In genomic region chrV:10894601-10895000, ce11 we compare ENCODE assay signal across 3 worm cellular contexts.
A peak's percentile ranks its signal among the peaks of the same experiment; 100 is the strongest.
TF ChIP-seq lines count a peak whose summit lies in the region.

Gene F32D8.14 (minus strand): TSS chrV:10894788.
Gene F32D8.5 (plus strand): TSS chrV:10894800.

TF ChIP-seq in whole organism, L1 larva, 84 proteins besides CTCF, POLR2A, EP300 and RAD21 (continued from another document and continues in another):
- TF ChIP-seq lin-14 (GFP tag; optimal IDR thresholded peaks at IDR 0.05; lab: Kevin White, UChicago) (peak; percentile 93), lin-35 (GFP tag; optimal IDR thresholded peaks at IDR 0.05; lab: Kevin White, UChicago) (peak; percentile 85 to 88), irx-1 (tag; optimal IDR thresholded peaks at IDR 0.05; lab: Kevin White, UChicago) (peak; percentile 90), unc-62 (GFP tag; optimal IDR thresholded peaks at IDR 0.05; lab: Kevin White, UChicago) (no peak), ceh-63 (GFP tag; optimal IDR thresholded peaks at IDR 0.05; lab: Kevin White, UChicago) (no peak), tlp-1 (tag; optimal IDR thresholded peaks at IDR 0.05; lab: Kevin White, UChicago) (no peak), ztf-11 (tag; optimal IDR thresholded peaks at IDR 0.05; lab: Kevin White, UChicago) (peak in 1 of 2 experiments; percentile 86), lin-13 (GFP tag; optimal IDR thresholded peaks at IDR 0.05; lab: Kevin White, UChicago) (peak; percentile 75), xbp-1 (tag; optimal IDR thresholded peaks at IDR 0.05; lab: Kevin White, UChicago) (peak; percentile 88), ceh-8 (GFP tag; optimal IDR thresholded peaks at IDR 0.05; lab: Kevin White, UChicago) (peak; percentile 51), efl-1 (optimal IDR thresholded peaks at IDR 0.05; lab: Kevin White, UChicago) (peak; percentile 83 to 87), efl-1 (GFP tag; optimal IDR thresholded peaks at IDR 0.05 in 1 of 2; lab: Kevin White, UChicago) (peak; percentile 82 to 98), nhr-28 (tag; optimal IDR thresholded peaks at IDR 0.05; lab: Kevin White, UChicago) (no peak), nhr-77 (tag; optimal IDR thresholded peaks at IDR 0.05; lab: Kevin White, UChicago) (peak; percentile 67), swsn-7 (tag; optimal IDR thresholded peaks at IDR 0.05; lab: Kevin White, UChicago) (peak; percentile 91), ceh-90 (tag; optimal IDR thresholded peaks at IDR 0.05; lab: Kevin White, UChicago) (peak; percentile 88), dpl-1 (GFP tag; optimal IDR thresholded peaks at IDR 0.05; lab: Kevin White, UChicago) (peak; percentile 64 to 83 (median 77)), snpc-4 (tag; optimal IDR thresholded peaks at IDR 0.05; lab: Kevin White, UChicago) (peak; percentile 51), ets-5 (GFP tag; IDR thresholded peaks at IDR 0.05; lab: Robert Waterston, UW) (no peak), lsy-2 (tag; optimal IDR thresholded peaks at IDR 0.05; lab: Kevin White, UChicago) (peak; percentile 87 to 89), nhr-47 (tag; optimal IDR thresholded peaks at IDR 0.05; lab: Kevin White, UChicago) (peak; percentile 89), zag-1 (tag; optimal IDR thresholded peaks at IDR 0.05; lab: Kevin White, UChicago) (no peak), mep-1 (tag; optimal IDR thresholded peaks at IDR 0.05; lab: Kevin White, UChicago) (peak; percentile 89), tbx-2 (tag; optimal IDR thresholded peaks at IDR 0.05; lab: Kevin White, UChicago) (peak; percentile 90), sup-37 (GFP tag; optimal IDR thresholded peaks at IDR 0.05; lab: Kevin White, UChicago) (peak; percentile 16), Y116A8C.19 (tag; optimal IDR thresholded peaks at IDR 0.05; lab: Kevin White, UChicago; ENCODE audit: borderline replicate concordance) (peak; percentile 60), ama-1 (optimal IDR thresholded peaks at IDR 0.05; lab: Kevin White, UChicago) (no peak), nhr-20 (tag; optimal IDR thresholded peaks at IDR 0.05; lab: Kevin White, UChicago) (peak; percentile 91), snu-23 (GFP tag; optimal IDR thresholded peaks at IDR 0.05; lab: Kevin White, UChicago) (peak; percentile 93), C16A3.4 (tag; optimal IDR thresholded peaks at IDR 0.05; lab: Kevin White, UChicago) (peak; percentile 88), mab-9 (GFP tag; IDR thresholded peaks at IDR 0.05; lab: Robert Waterston, UW) (peak; percentile 46; the same call in 1 of the 2 replicates), unc-30 (tag; optimal IDR thresholded peaks at IDR 0.05; lab: Kevin White, UChicago) (no peak), grh-1 (GFP tag; IDR thresholded peaks at IDR 0.05; lab: Robert Waterston, UW) (peak; percentile 16; the same call in 1 of the 2 replicates), vab-15 (tag; optimal IDR thresholded peaks at IDR 0.05; lab: Kevin White, UChicago) (peak; percentile 61), ceh-88 (GFP tag; IDR thresholded peaks at IDR 0.05; lab: Robert Waterston, UW) (no peak; the same call in 1 of the 2 replicates), unc-98 (GFP tag; IDR thresholded peaks at IDR 0.05; lab: Robert Waterston, UW) (peak; percentile 33; the same call in 1 of the 2 replicates), pag-3 (tag; optimal IDR thresholded peaks at IDR 0.05; lab: Kevin White, UChicago; ENCODE audit: borderline replicate concordance, insufficient read depth) (no peak), isw-1 (GFP tag; IDR thresholded peaks at IDR 0.05; lab: Robert Waterston, UW) (peak; percentile 61), nhr-84 (tag; optimal IDR thresholded peaks at IDR 0.05; lab: Kevin White, UChicago) (no peak), jun-1 (tag; optimal IDR thresholded peaks at IDR 0.05; lab: Kevin White, UChicago) (peak; percentile 56), C04F5.9 (tag; optimal IDR thresholded peaks at IDR 0.05; lab: Kevin White, UChicago) (peak; percentile 65), nhr-85 (tag; lab: Kevin White, UChicago) (peak; percentile 93), fkh-8 (tag; optimal IDR thresholded peaks at IDR 0.05; lab: Kevin White, UChicago) (peak; percentile 84)

TF ChIP-seq in whole organism, L3 larva, 47 proteins besides CTCF, POLR2A, EP300 and RAD21 (continued from another document):
- TF ChIP-seq fkh-10 (GFP tag; optimal IDR thresholded peaks at IDR 0.05; lab: Kevin White, UChicago) (no peak), nfya-1 (tag; optimal IDR thresholded peaks at IDR 0.05; lab: Kevin White, UChicago; ENCODE audit: insufficient read depth) (peak; percentile 81), nhr-25 (tag; optimal IDR thresholded peaks at IDR 0.05; lab: Kevin White, UChicago) (peak; percentile 88), elt-2 (tag; optimal IDR thresholded peaks at IDR 0.05; lab: Kevin White, UChicago) (peak; percentile 42), skn-1 (tag; optimal IDR thresholded peaks at IDR 0.05; lab: Kevin White, UChicago) (peak; percentile 50), lsy-12 (tag; optimal IDR thresholded peaks at IDR 0.05; lab: Kevin White, UChicago) (peak; percentile 50), nhr-43 (tag; optimal IDR thresholded peaks at IDR 0.05; lab: Kevin White, UChicago; ENCODE audit: poor library complexity, severe bottlenecking) (peak; percentile 93), ZK546.5 (tag; optimal IDR thresholded peaks at IDR 0.05; lab: Kevin White, UChicago) (peak; percentile 42), R02D3.7 (tag; optimal IDR thresholded peaks at IDR 0.05; lab: Kevin White, UChicago) (peak; percentile 41), lin-39 (tag; optimal IDR thresholded peaks at IDR 0.05; lab: Kevin White, UChicago) (peak; percentile 90), nhr-23 (tag; optimal IDR thresholded peaks at IDR 0.05; lab: Kevin White, UChicago) (peak; percentile 91), pha-4 (tag; optimal IDR thresholded peaks at IDR 0.05; lab: Kevin White, UChicago) (peak; percentile 81), ceh-82 (tag; optimal IDR thresholded peaks at IDR 0.05; lab: Kevin White, UChicago) (peak; percentile 5), nhr-67 (tag; optimal IDR thresholded peaks at IDR 0.05; lab: Kevin White, UChicago) (no peak), lin-15B (tag; optimal IDR thresholded peaks at IDR 0.05; lab: Kevin White, UChicago) (peak; percentile 92), elt-1 (tag; optimal IDR thresholded peaks at IDR 0.05; lab: Kevin White, UChicago) (peak; percentile 65)

TF ChIP-seq in whole organism, young adult, 124 proteins besides CTCF, POLR2A, EP300 and RAD21 (continued from another document and continues in another):
- no peak for TF ChIP-seq ama-1 (optimal IDR thresholded peaks at IDR 0.05; lab: Kevin White, UChicago)
- no peak for TF ChIP-seq ama-1 (GFP tag; optimal IDR thresholded peaks at IDR 0.05; lab: Kevin White, UChicago)
- TF ChIP-seq B0035.1 (tag; optimal IDR thresholded peaks at IDR 0.05; lab: Kevin White, UChicago), result no peak
- TF ChIP-seq lin-35 (GFP tag; optimal IDR thresholded peaks at IDR 0.05; lab: Kevin White, UChicago), result peak in 1 of 3 experiments; percentile 76
- TF ChIP-seq aptf-2 (GFP tag; conservative IDR thresholded peaks at IDR 0.05; lab: Robert Waterston, UW), result 0 out of 2 replicates have a peak, but pooled peaks have one; percentile 9
- TF ChIP-seq snpc-4 (GFP tag; optimal IDR thresholded peaks at IDR 0.05; lab: Kevin White, UChicago), result no peak
- TF ChIP-seq snpc-4 (tag; optimal IDR thresholded peaks at IDR 0.05; lab: Kevin White, UChicago), result peak in 2 of 4 experiments; percentile 55 to 68
- TF ChIP-seq zfh-2 (GFP tag; conservative IDR thresholded peaks at IDR 0.05; lab: Robert Waterston, UW), result no peak
- no peak for TF ChIP-seq Y95B8A.8 (GFP tag; IDR thresholded peaks at IDR 0.05; lab: Robert Waterston, UW)
- no peak for TF ChIP-seq F57A8.1 (GFP tag; optimal IDR thresholded peaks at IDR 0.05; lab: Kevin White, UChicago)
- TF ChIP-seq ztf-18 (tag; optimal IDR thresholded peaks at IDR 0.05; lab: Kevin White, UChicago), result peak; percentile 51
- no peak for TF ChIP-seq somi-1 (GFP tag; optimal IDR thresholded peaks at IDR 0.05; lab: Kevin White, UChicago)
- TF ChIP-seq ceh-40 (GFP tag; IDR thresholded peaks at IDR 0.05; lab: Robert Waterston, UW), result no peak
- TF ChIP-seq K12H6.12 (tag; optimal IDR thresholded peaks at IDR 0.05; lab: Kevin White, UChicago), result peak; percentile 41
- TF ChIP-seq let-526 (GFP tag; IDR thresholded peaks at IDR 0.05; lab: Robert Waterston, UW), result no peak
- TF ChIP-seq pbrm-1 (GFP tag; IDR thresholded peaks at IDR 0.05; lab: Robert Waterston, UW), result peak; percentile 62
- TF ChIP-seq F33H1.4 (GFP tag; IDR thresholded peaks at IDR 0.05; lab: Robert Waterston, UW), result peak; percentile 28; the same call in 1 of the 2 replicates
- no peak for TF ChIP-seq fkh-3 (tag; optimal IDR thresholded peaks at IDR 0.05; lab: Kevin White, UChicago)
- peak; percentile 60 for TF ChIP-seq attf-5 (GFP tag; optimal IDR thresholded peaks at IDR 0.05; lab: Kevin White, UChicago)
- TF ChIP-seq madf-8 (GFP tag; conservative IDR thresholded peaks at IDR 0.05; lab: Robert Waterston, UW), result no peak
- TF ChIP-seq zim-3 (tag; optimal IDR thresholded peaks at IDR 0.05; lab: Kevin White, UChicago), result no peak
- TF ChIP-seq ceh-27 (GFP tag; optimal IDR thresholded peaks at IDR 0.05; lab: Kevin White, UChicago), result peak; percentile 84
- TF ChIP-seq F55B11.4 (tag; optimal IDR thresholded peaks at IDR 0.05; lab: Kevin White, UChicago; ENCODE audit: borderline replicate concordance, insufficient read depth), result no peak
- no peak for TF ChIP-seq dpl-1 (GFP tag; optimal IDR thresholded peaks at IDR 0.05; lab: Kevin White, UChicago)
- no peak for TF ChIP-seq nfya-1 (tag; optimal IDR thresholded peaks at IDR 0.05; lab: Kevin White, UChicago; ENCODE audit: borderline replicate concordance, insufficient read depth)
- TF ChIP-seq nhr-179 (tag; optimal IDR thresholded peaks at IDR 0.05; lab: Kevin White, UChicago), result no peak
- TF ChIP-seq repo-1 (tag; optimal IDR thresholded peaks at IDR 0.05; lab: Kevin White, UChicago), result peak; percentile 13
- TF ChIP-seq atf-7 (tag; optimal IDR thresholded peaks at IDR 0.05; lab: Kevin White, UChicago), result no peak
- TF ChIP-seq ztf-28 (GFP tag; IDR thresholded peaks at IDR 0.05; lab: Robert Waterston, UW), result peak; percentile 83; the same call in 1 of the 2 replicates
- TF ChIP-seq efl-1 (GFP tag; optimal IDR thresholded peaks at IDR 0.05; lab: Kevin White, UChicago), result peak; percentile 43
- no peak for TF ChIP-seq F52B5.7 (tag; optimal IDR thresholded peaks at IDR 0.05; lab: Kevin White, UChicago)
- TF ChIP-seq ztf-6 (GFP tag; IDR thresholded peaks at IDR 0.05; lab: Robert Waterston, UW), result no peak
- no peak for TF ChIP-seq mxl-1 (tag; optimal IDR thresholded peaks at IDR 0.05; lab: Kevin White, UChicago)
- TF ChIP-seq ztf-25 (GFP tag; IDR thresholded peaks at IDR 0.05; lab: Robert Waterston, UW), result 0 out of 2 replicates have a peak, but pooled peaks have one; percentile 17
- TF ChIP-seq C17E4.6 (GFP tag; IDR thresholded peaks at IDR 0.05; lab: Robert Waterston, UW), result no peak
- TF ChIP-seq gei-17 (GFP tag; optimal IDR thresholded peaks at IDR 0.05; lab: Kevin White, UChicago), result no peak
- TF ChIP-seq nfyb-1 (GFP tag; IDR thresholded peaks at IDR 0.05; lab: Robert Waterston, UW), result 0 out of 2 replicates have a peak, but pooled peaks have one; percentile 36
- TF ChIP-seq chd-7 (tag; optimal IDR thresholded peaks at IDR 0.05; lab: Kevin White, UChicago), result no peak
- no peak for TF ChIP-seq egrh-3 (GFP tag; IDR thresholded peaks at IDR 0.05; lab: Robert Waterston, UW)
- peak; percentile 35 for TF ChIP-seq madf-10 (tag; optimal IDR thresholded peaks at IDR 0.05; lab: Kevin White, UChicago)
- no peak for TF ChIP-seq bed-1 (GFP tag; IDR thresholded peaks at IDR 0.05; lab: Robert Waterston, UW)
- no peak for TF ChIP-seq aptf-3 (GFP tag; IDR thresholded peaks at IDR 0.05; lab: Robert Waterston, UW)
- no peak for TF ChIP-seq tbx-9 (tag; optimal IDR thresholded peaks at IDR 0.05; lab: Kevin White, UChicago; ENCODE audit: borderline replicate concordance)
- no peak for TF ChIP-seq lsy-27 (tag; optimal IDR thresholded peaks at IDR 0.05; lab: Kevin White, UChicago; ENCODE audit: borderline replicate concordance, insufficient read depth)
- TF ChIP-seq ceh-91 (GFP tag; IDR thresholded peaks at IDR 0.05; lab: Robert Waterston, UW), result no peak
- no peak for TF ChIP-seq hsf-1 (GFP tag; IDR thresholded peaks at IDR 0.05; lab: Robert Waterston, UW)
- TF ChIP-seq ekl-4 (GFP tag; IDR thresholded peaks at IDR 0.05; lab: Robert Waterston, UW), result no peak
- no peak for TF ChIP-seq athp-1 (tag; optimal IDR thresholded peaks at IDR 0.05; lab: Kevin White, UChicago)
- TF ChIP-seq T07F8.4 (tag; optimal IDR thresholded peaks at IDR 0.05; lab: Kevin White, UChicago), result peak; percentile 5
- TF ChIP-seq nhr-120 (GFP tag; IDR thresholded peaks at IDR 0.05; lab: Robert Waterston, UW), result no peak
- peak; percentile 70 for TF ChIP-seq snpc-3.4 (tag; optimal IDR thresholded peaks at IDR 0.05; lab: Kevin White, UChicago)
- no peak for TF ChIP-seq him-1 (tag; optimal IDR thresholded peaks at IDR 0.05; lab: Kevin White, UChicago)
- no peak for TF ChIP-seq hlh-26 (GFP tag; conservative IDR thresholded peaks at IDR 0.05; lab: Robert Waterston, UW)
- no peak for TF ChIP-seq attf-6 (GFP tag; IDR thresholded peaks at IDR 0.05; lab: Robert Waterston, UW)
- peak; percentile 53; the same call in 1 of the 2 replicates for TF ChIP-seq madf-6 (GFP tag; IDR thresholded peaks at IDR 0.05; lab: Robert Waterston, UW)
- no peak for TF ChIP-seq egl-18 (GFP tag; IDR thresholded peaks at IDR 0.05; lab: Robert Waterston, UW)
- no peak for TF ChIP-seq die-1 (tag; optimal IDR thresholded peaks at IDR 0.05; lab: Kevin White, UChicago)
- TF ChIP-seq attf-3 (GFP tag; conservative IDR thresholded peaks at IDR 0.05; lab: Robert Waterston, UW), result no peak
- TF ChIP-seq B0336.3 (GFP tag; IDR thresholded peaks at IDR 0.05; lab: Robert Waterston, UW), result no peak
- TF ChIP-seq lir-1 (GFP tag; conservative IDR thresholded peaks at IDR 0.05; lab: Robert Waterston, UW), result no peak
- TF ChIP-seq Y53G8AR.9 (GFP tag; conservative IDR thresholded peaks at IDR 0.05; lab: Robert Waterston, UW), result no peak
- no peak for TF ChIP-seq rpc-1 (optimal IDR thresholded peaks at IDR 0.05; lab: Kevin White, UChicago)
- no peak for TF ChIP-seq rpc-1 (tag; optimal IDR thresholded peaks at IDR 0.05; lab: Kevin White, UChicago)
- 0 out of 2 replicates have a peak, but pooled peaks have one; percentile 45 for TF ChIP-seq K11D2.4 (GFP tag; IDR thresholded peaks at IDR 0.05; lab: Robert Waterston, UW)
- peak; percentile 48; the same call in 1 of the 2 replicates for TF ChIP-seq hmg-1.2 (GFP tag; IDR thresholded peaks at IDR 0.05; lab: Robert Waterston, UW)
- no peak for TF ChIP-seq sea-2 (GFP tag; IDR thresholded peaks at IDR 0.05; lab: Robert Waterston, UW)
- peak; percentile 8 for TF ChIP-seq ccch-3 (GFP tag; optimal IDR thresholded peaks at IDR 0.05; lab: Kevin White, UChicago)
- peak; percentile 53 for TF ChIP-seq lin-40 (tag; optimal IDR thresholded peaks at IDR 0.05; lab: Kevin White, UChicago)
- no peak for TF ChIP-seq F23B12.7 (tag; optimal IDR thresholded peaks at IDR 0.05; lab: Kevin White, UChicago; ENCODE audit: insufficient read depth)
- no peak for TF ChIP-seq F39B2.1 (GFP tag; IDR thresholded peaks at IDR 0.05; lab: Robert Waterston, UW)
- TF ChIP-seq Y56A3A.18 (GFP tag; IDR thresholded peaks at IDR 0.05; lab: Robert Waterston, UW), result 0 out of 2 replicates have a peak, but pooled peaks have one; percentile 38
- TF ChIP-seq lin-26 (GFP tag; IDR thresholded peaks at IDR 0.05; lab: Robert Waterston, UW), result no peak
- no peak for TF ChIP-seq F49E8.2 (tag; optimal IDR thresholded peaks at IDR 0.05; lab: Kevin White, UChicago; ENCODE audit: insufficient read depth)
- TF ChIP-seq nhr-90 (tag; optimal IDR thresholded peaks at IDR 0.05; lab: Kevin White, UChicago), result no peak
- TF ChIP-seq ztf-3 (GFP tag; optimal IDR thresholded peaks at IDR 0.05; lab: Kevin White, UChicago), result no peak
- peak; percentile 43 for TF ChIP-seq tbp1 (GFP tag; optimal IDR thresholded peaks at IDR 0.05; lab: Kevin White, UChicago)
- no peak for TF ChIP-seq xnd-1 (tag; optimal IDR thresholded peaks at IDR 0.05; lab: Kevin White, UChicago)
- TF ChIP-seq cebp-2 (GFP tag; IDR thresholded peaks at IDR 0.05; lab: Robert Waterston, UW), result no peak
- TF ChIP-seq hmg-20 (GFP tag; IDR thresholded peaks at IDR 0.05; lab: Robert Waterston, UW), result no peak
